Fruit fly (Drosophila melanogaster) whole organism, adult: ENCODE results near the gene CG3719.
A peak's percentile ranks its signal among the peaks of the same experiment; 100 is the strongest.

Source experiments
- CG11617 ChIP-seq: fragments of 200-800 bp; sonication (Bioruptor generic); optimal IDR thresholded peaks from 2 replicates; lab custom pipeline; 2017; ENCODE audit warnings: mild to moderate bottlenecking, missing biosample characterization, missing genetic modification reagents, missing genetic modification characterization
- CG12768 ChIP-seq: fragments of 200-800 bp; sonication (Bioruptor generic); optimal IDR thresholded peaks from 2 replicates; lab custom pipeline; 2017; ENCODE audit warnings: missing biosample characterization, missing genetic modification characterization, mild to moderate bottlenecking, moderate library complexity, missing genetic modification reagents
- CG1620 ChIP-seq: fragments of 200-800 bp; sonication (Bioruptor generic); optimal IDR thresholded peaks from 2 replicates; lab custom pipeline; 2016; ENCODE audit warnings: missing biosample characterization, missing genetic modification characterization
- Clk ChIP-seq: fragments of 200-800 bp; sonication (Bioruptor generic); optimal IDR thresholded peaks from 2 replicates; lab custom pipeline; 2017; ENCODE audit warnings: missing biosample characterization, missing genetic modification characterization
- Hr96 ChIP-seq: fragments of 200-800 bp; sonication (Bioruptor generic); optimal IDR thresholded peaks from 2 replicates; lab custom pipeline; 2016; ENCODE audit warnings: missing biosample characterization, missing genetic modification characterization
- cnc ChIP-seq, 2 experiments: fragments of >200 bp; optimal IDR thresholded peaks; 2 replicates each; lab custom pipeline; 2017
- kay ChIP-seq: fragments of 200-800 bp; sonication (Bioruptor generic); peaks from one replicate; lab custom pipeline; 2016; ENCODE audit warnings: missing biosample characterization, missing genetic modification characterization, borderline replicate concordance
- toe ChIP-seq: fragments of 200-800 bp; sonication (Bioruptor generic); optimal IDR thresholded peaks from 2 replicates; lab custom pipeline; 2016; ENCODE audit warnings: missing biosample characterization, missing genetic modification characterization

DNA sequence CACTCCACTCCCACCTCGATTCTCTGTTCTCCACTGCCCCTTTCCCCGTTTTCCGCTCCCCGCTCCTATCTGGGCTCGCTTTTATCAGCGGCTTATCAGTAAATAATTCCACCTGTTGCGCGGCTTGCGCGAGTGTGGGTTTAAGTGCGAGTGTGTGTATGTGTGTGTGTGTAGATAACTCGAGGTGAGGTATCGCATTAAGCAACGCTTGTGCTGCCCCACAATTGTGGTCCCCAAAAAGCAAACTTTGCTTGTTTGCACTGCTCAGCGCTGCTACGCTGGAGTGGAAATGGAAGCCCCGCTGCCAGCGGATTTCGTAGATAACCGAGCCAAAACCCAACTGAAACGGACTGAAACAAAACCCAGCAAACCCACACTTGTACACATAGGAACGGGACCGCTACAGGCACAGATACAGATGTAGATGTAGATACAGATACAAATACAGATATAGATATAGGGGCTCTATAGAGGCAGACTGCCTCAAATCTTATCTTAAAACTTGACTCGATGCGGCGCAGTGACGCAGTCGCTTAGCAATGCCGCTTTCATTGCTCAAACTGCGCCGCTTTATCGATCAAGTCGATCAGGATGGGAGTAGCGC is 7.0 kb upstream of the CG3719 start:
- TF ChIP-seq CG12768 (GFP tag; lab: Kevin White, UChicago) (peak; percentile 16), Clk (GFP tag; lab: Kevin White, UChicago) (no peak), CG1620 (GFP tag; lab: Kevin White, UChicago) (no peak), toe (GFP tag; lab: Kevin White, UChicago) (no peak), Hr96 (no peak), cnc (optimal IDR thresholded peaks at IDR 0.05; lab: Kevin White, UChicago) (no peak), kay (GFP tag; lab: Kevin White, UChicago) (no peak), CG11617 (no peak)
